Fruit fly (Drosophila melanogaster): Measurements from ENCODE around the gene IP3K2.

Gene IP3K2

dm6 chrX:13287854-13288376, 15.5 kb upstream of the IP3K2 start, which contains the start of gene Remo (continued):
- no peak for TF ChIP-seq CG12299 (tag; optimal IDR thresholded peaks at IDR 0.05)
- TF ChIP-seq ATbp (GFP tag; optimal IDR thresholded peaks at IDR 0.05), result no peak
- TF ChIP-seq pnt (GFP tag; optimal IDR thresholded peaks at IDR 0.05), result no peak
- no peak for TF ChIP-seq CG12236 (GFP tag; optimal IDR thresholded peaks at IDR 0.05)
- TF ChIP-seq CG14710 (tag; optimal IDR thresholded peaks at IDR 0.05), result peak; percentile 55
- TF ChIP-seq pfk (GFP tag; optimal IDR thresholded peaks at IDR 0.05), result no peak
- no peak for TF ChIP-seq Poxn (GFP tag; IDR thresholded peaks at IDR 0.05)
- no peak for TF ChIP-seq NfI (GFP tag; optimal IDR thresholded peaks at IDR 0.05)
- TF ChIP-seq dmrt99B (tag; optimal IDR thresholded peaks at IDR 0.05), result no peak
- TF ChIP-seq D19B (GFP tag; optimal IDR thresholded peaks at IDR 0.05), result no peak
- TF ChIP-seq CG2889 (GFP tag; IDR thresholded peaks at IDR 0.05), result no peak
- TF ChIP-seq CG8388 (GFP tag; optimal IDR thresholded peaks at IDR 0.05), result no peak
- peak; percentile 89 for TF ChIP-seq BEAF-32 (GFP tag; optimal IDR thresholded peaks at IDR 0.05)
- peak; percentile 86 for TF ChIP-seq E2f2 (GFP tag; IDR thresholded peaks at IDR 0.05)
- no peak for TF ChIP-seq CG30020 (tag; optimal IDR thresholded peaks at IDR 0.05)
- no peak for TF ChIP-seq Oli (tag; optimal IDR thresholded peaks at IDR 0.05)
- no peak for TF ChIP-seq bsh (GFP tag; optimal IDR thresholded peaks at IDR 0.05)
- TF ChIP-seq NC2β (GFP tag; optimal IDR thresholded peaks at IDR 0.05), result no peak
- TF ChIP-seq ash1 (GFP tag; optimal IDR thresholded peaks at IDR 0.05), result no peak
- no peak for TF ChIP-seq CG9876 (GFP tag; optimal IDR thresholded peaks at IDR 0.05)
- no peak for TF ChIP-seq CG33557 (GFP tag; optimal IDR thresholded peaks at IDR 0.05)
- no peak for TF ChIP-seq Deaf1 (tag; optimal IDR thresholded peaks at IDR 0.05)
- no peak for TF ChIP-seq Atf6 (GFP tag; IDR thresholded peaks at IDR 0.05)
- TF ChIP-seq aop (GFP tag; IDR thresholded peaks at IDR 0.05), result no peak
- TF ChIP-seq da (GFP tag; optimal IDR thresholded peaks at IDR 0.05), result no peak
- peak; percentile 39 for TF ChIP-seq CoRest (tag; optimal IDR thresholded peaks at IDR 0.05)
- peak; percentile 83 for TF ChIP-seq Dp (GFP tag; optimal IDR thresholded peaks at IDR 0.05)
- TF ChIP-seq ftz-f1 (GFP tag; optimal IDR thresholded peaks at IDR 0.05), result no peak
- no peak for TF ChIP-seq CG14667 (GFP tag; IDR thresholded peaks at IDR 0.05)
- TF ChIP-seq CG10321 (GFP tag; IDR thresholded peaks at IDR 0.05), result no peak
- no peak for TF ChIP-seq Hmx (GFP tag; optimal IDR thresholded peaks at IDR 0.05)
- no peak for TF ChIP-seq CG3163 (GFP tag; optimal IDR thresholded peaks at IDR 0.05)
- no peak for TF ChIP-seq sim (GFP tag; IDR thresholded peaks at IDR 0.05)
- 0 out of 3 replicates have a peak, but pooled peaks have one; percentile 53 for TF ChIP-seq Doc3 (GFP tag; IDR thresholded peaks at IDR 0.05; ENCODE audit: partially characterized antibody)
- no peak for TF ChIP-seq Usf (GFP tag; optimal IDR thresholded peaks at IDR 0.05)
- TF ChIP-seq CG13287 (GFP tag; IDR thresholded peaks at IDR 0.05; ENCODE audit: partially characterized antibody), result peak; percentile 81
- TF ChIP-seq tap (tag; optimal IDR thresholded peaks at IDR 0.05), result no peak
- no peak for TF ChIP-seq dan (GFP tag; IDR thresholded peaks at IDR 0.05)
- TF ChIP-seq cas (GFP tag; IDR thresholded peaks at IDR 0.05), result no peak
- TF ChIP-seq Mrtf (GFP tag; IDR thresholded peaks at IDR 0.05), result no peak
- no peak for TF ChIP-seq CG43689 (GFP tag; IDR thresholded peaks at IDR 0.05)
- no peak for TF ChIP-seq Camta (GFP tag; optimal IDR thresholded peaks at IDR 0.05)
- TF ChIP-seq CTCF (GFP tag; optimal IDR thresholded peaks at IDR 0.05), result peak; percentile 40
- TF ChIP-seq CG6175 (GFP tag; IDR thresholded peaks at IDR 0.05), result no peak
- TF ChIP-seq gem (tag; optimal IDR thresholded peaks at IDR 0.05), result no peak
- no peak for TF ChIP-seq CG15073 (GFP tag; optimal IDR thresholded peaks at IDR 0.05)
- no peak for TF ChIP-seq CG18476 (GFP tag; optimal IDR thresholded peaks at IDR 0.05)
- no peak for TF ChIP-seq cad (GFP tag; optimal IDR thresholded peaks at IDR 0.05)
- TF ChIP-seq wdn (GFP tag; IDR thresholded peaks at IDR 0.05), result no peak
- no peak for TF ChIP-seq CG9727 (GFP tag; optimal IDR thresholded peaks at IDR 0.05)
- TF ChIP-seq CG8359 (GFP tag; optimal IDR thresholded peaks at IDR 0.05; ENCODE audit: borderline replicate concordance), result no peak
- TF ChIP-seq CG11247 (GFP tag; IDR thresholded peaks at IDR 0.05), result no peak

All from whole organism, embryonic.